Worm (Caenorhabditis elegans): ENCODE data around the gene fbxa-155.

fbxa-155 gene

DNA sequence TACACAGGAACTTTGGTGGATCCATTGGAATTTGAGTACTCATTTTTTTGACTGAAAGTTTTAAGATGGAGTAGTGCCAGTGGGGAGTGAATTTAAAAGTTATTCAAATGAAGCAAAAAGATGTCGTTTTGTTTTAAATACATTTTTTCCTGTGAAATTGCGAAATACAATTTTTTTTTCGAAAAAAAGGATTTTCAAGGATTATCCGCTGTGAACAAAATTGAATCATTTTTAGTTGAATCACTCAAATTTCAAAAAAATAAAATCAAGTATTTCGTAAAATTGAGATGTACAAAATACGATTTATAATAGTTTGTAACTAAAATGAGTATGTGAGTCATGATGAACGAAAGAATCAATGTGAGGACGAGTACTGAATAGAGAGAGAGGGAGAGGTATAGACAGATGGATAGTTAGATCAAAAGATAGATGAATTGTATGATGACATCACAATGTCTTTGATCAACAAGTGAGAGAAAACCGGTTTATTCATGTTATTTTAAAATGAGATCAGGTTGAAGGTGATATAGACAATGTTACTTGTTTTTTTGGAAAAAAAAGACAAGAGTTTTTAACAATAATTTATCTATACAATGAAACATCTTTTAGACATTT is 3.2 kb downstream of the fbxa-155 start, which contains the start of gene C05B5.8 (continued):
- peak; percentile 20 for TF ChIP-seq lir-3 (tag; optimal IDR thresholded peaks at IDR 0.05; ENCODE audit: poor library complexity)
- TF ChIP-seq C04F5.9 (tag; optimal IDR thresholded peaks at IDR 0.05) = no peak
- peak; percentile 46 for TF ChIP-seq blmp-1 (tag; optimal IDR thresholded peaks at IDR 0.05)
- TF ChIP-seq nhr-20 (tag; optimal IDR thresholded peaks at IDR 0.05) = peak; percentile 71
- no peak for TF ChIP-seq irx-1 (tag; optimal IDR thresholded peaks at IDR 0.05)
- no peak for TF ChIP-seq nhr-28 (tag; optimal IDR thresholded peaks at IDR 0.05)
- no peak for TF ChIP-seq unc-86 (tag; optimal IDR thresholded peaks at IDR 0.05)
- TF ChIP-seq tbx-2 (tag; optimal IDR thresholded peaks at IDR 0.05) = no peak
- no peak for TF ChIP-seq dsc-1 (tag; optimal IDR thresholded peaks at IDR 0.05)
- TF ChIP-seq nhr-85 (tag) = peak; percentile 97
- no peak for TF ChIP-seq sptf-1 (tag; optimal IDR thresholded peaks at IDR 0.05)
- TF ChIP-seq elt-3 (tag; optimal IDR thresholded peaks at IDR 0.05) = peak in 3 of 6 experiments; percentile 31 to 58 (median 39)
- TF ChIP-seq ceh-88 (GFP tag; IDR thresholded peaks at IDR 0.05) = no peak
- no peak for TF ChIP-seq aha-1 (tag; optimal IDR thresholded peaks at IDR 0.05)
- TF ChIP-seq ceh-8 (GFP tag; optimal IDR thresholded peaks at IDR 0.05) = no peak
- TF ChIP-seq lin-35 (GFP tag; optimal IDR thresholded peaks at IDR 0.05) = peak in 1 of 2 experiments; percentile 31
- TF ChIP-seq nhr-71 (tag; optimal IDR thresholded peaks at IDR 0.05) = peak; percentile 73
- TF ChIP-seq lin-13 (GFP tag; optimal IDR thresholded peaks at IDR 0.05) = no peak
- peak; percentile 74 for TF ChIP-seq snu-23 (GFP tag; optimal IDR thresholded peaks at IDR 0.05)
- no peak for TF ChIP-seq lin-39 (tag; optimal IDR thresholded peaks at IDR 0.05)
- peak in 2 of 3 experiments; percentile 8 to 10 for TF ChIP-seq dpl-1 (GFP tag; optimal IDR thresholded peaks at IDR 0.05)
- TF ChIP-seq nhr-90 (tag; optimal IDR thresholded peaks at IDR 0.05; ENCODE audit: poor library complexity) = peak; percentile 57
- TF ChIP-seq lin-14 (GFP tag; optimal IDR thresholded peaks at IDR 0.05) = peak; percentile 86
- no peak for TF ChIP-seq hlh-4 (tag; optimal IDR thresholded peaks at IDR 0.05)
- no peak for TF ChIP-seq F16B12.6 (tag; optimal IDR thresholded peaks at IDR 0.05)

DNA sequence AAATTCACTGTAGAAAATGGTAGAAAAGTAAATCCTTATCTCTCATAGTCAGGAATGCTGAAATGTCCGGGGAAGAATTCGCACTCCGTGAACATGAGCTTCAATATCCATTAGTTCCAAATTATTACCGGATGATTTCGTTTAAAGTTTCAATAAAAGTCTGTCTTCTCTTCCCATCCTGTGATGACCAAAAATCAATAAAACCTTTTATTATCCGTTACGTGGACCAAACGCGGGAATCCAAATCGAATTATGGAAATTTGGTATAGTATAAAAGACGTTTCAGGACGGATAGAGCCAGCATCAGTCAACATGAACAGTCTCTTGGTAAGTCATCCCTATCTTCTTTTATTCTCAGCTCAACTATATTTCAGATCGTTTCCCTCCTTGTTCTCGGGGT is 5.8 kb downstream of the fbxa-155 start, which contains the start of gene C05B5.11:
TSS of gene C05B5.11 (plus strand) at position 301 of the 400 bp plus-strand sequence.
- TF ChIP-seq nhr-11 (tag; optimal IDR thresholded peaks at IDR 0.05) (no peak), rnt-1 (tag; optimal IDR thresholded peaks at IDR 0.05) (no peak), grh-1 (GFP tag; IDR thresholded peaks at IDR 0.05) (no peak), lsy-2 (tag; optimal IDR thresholded peaks at IDR 0.05) (no peak), ceh-82 (tag; optimal IDR thresholded peaks at IDR 0.05) (no peak), nhr-237 (tag; optimal IDR thresholded peaks at IDR 0.05) (no peak), unc-30 (tag; optimal IDR thresholded peaks at IDR 0.05) (no peak), ztf-11 (tag; optimal IDR thresholded peaks at IDR 0.05) (no peak), unc-86 (tag; optimal IDR thresholded peaks at IDR 0.05) (no peak)

DNA sequence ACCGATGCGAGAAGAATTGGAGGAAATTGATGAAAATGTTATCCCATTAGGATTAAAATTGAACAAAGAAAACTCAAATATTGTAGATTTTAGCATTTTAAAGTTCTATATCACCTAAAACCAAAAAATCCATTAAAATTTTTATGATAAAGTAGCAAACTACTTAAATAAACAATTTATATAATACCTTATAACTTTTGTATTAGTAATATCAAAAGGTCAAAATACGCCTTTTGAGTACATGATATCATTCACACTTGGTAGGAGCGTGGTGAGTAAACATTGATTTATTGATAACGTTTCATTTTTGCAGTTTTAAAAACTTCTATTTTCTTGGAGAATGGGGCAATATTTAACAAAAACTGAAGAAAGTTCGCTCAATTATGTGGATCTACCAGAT is 9.0 kb downstream of the fbxa-155 start, which contains the start of gene C05B5.5:
TSS of gene C05B5.5 (plus strand) at position 301 of the 400 bp plus-strand sequence.
- TF ChIP-seq lin-15B (tag; optimal IDR thresholded peaks at IDR 0.05) (no peak), dpl-1 (GFP tag; optimal IDR thresholded peaks at IDR 0.05) (no peak), nhr-47 (tag; optimal IDR thresholded peaks at IDR 0.05) (no peak), nhr-19 (GFP tag; conservative IDR thresholded peaks at IDR 0.05) (no peak), nhr-77 (tag; optimal IDR thresholded peaks at IDR 0.05) (no peak), zag-1 (tag; optimal IDR thresholded peaks at IDR 0.05) (no peak), irx-1 (tag; optimal IDR thresholded peaks at IDR 0.05) (no peak), jun-1 (tag; optimal IDR thresholded peaks at IDR 0.05) (no peak), lin-13 (GFP tag; optimal IDR thresholded peaks at IDR 0.05) (no peak), lir-3 (tag; optimal IDR thresholded peaks at IDR 0.05; ENCODE audit: poor library complexity) (no peak), mef-2 (tag; optimal IDR thresholded peaks at IDR 0.05) (no peak), blmp-1 (tag; optimal IDR thresholded peaks at IDR 0.05) (no peak), Y116A8C.19 (tag; optimal IDR thresholded peaks at IDR 0.05; ENCODE audit: borderline replicate concordance) (no peak), zip-4 (GFP tag; optimal IDR thresholded peaks at IDR 0.05) (no peak), unc-62 (GFP tag; optimal IDR thresholded peaks at IDR 0.05) (no peak), snu-23 (GFP tag; optimal IDR thresholded peaks at IDR 0.05) (no peak), nhr-237 (tag; optimal IDR thresholded peaks at IDR 0.05) (no peak), lin-39 (tag; optimal IDR thresholded peaks at IDR 0.05) (no peak), sup-37 (GFP tag; optimal IDR thresholded peaks at IDR 0.05) (no peak)

Data from whole organism, L1 larva.